Worm (Caenorhabditis elegans) whole organism, L4 larva: ENCODE measurements around the gene R148.8.

Experiments used
- mdl-1 ChIP-seq, 2 experiments: fragments of 150-350 bp in 1 of 2; sonication (generic microtip) in 1 of 2; optimal IDR thresholded peaks; 2 replicates each; lab custom pipeline; 2014 to 2017; ENCODE audit warnings: missing biosample characterization in 2 of 2, missing genetic modification characterization in 2 of 2
- nhr-42 ChIP-seq: fragments of 200-800 bp; sonication (Bioruptor generic); IDR thresholded peaks from 2 replicates; pipeline ENCODE4 v1.3.6; 2022; ENCODE audit warnings: missing genetic modification characterization, missing compliant biosample characterization
- nhr-77 ChIP-seq: fragments of 150-350 bp; optimal IDR thresholded peaks from 2 replicates; lab custom pipeline; 2014; ENCODE audit warnings: missing biosample characterization, missing genetic modification characterization

ce11 chrIII:3160490-3160889, 30.8 kb upstream of the R148.8 start:
- no peak for TF ChIP-seq nhr-77 (tag; lab: Kevin White, UChicago)
- TF ChIP-seq nhr-42 (GFP tag; lab: Robert Waterston, UW), result no peak
- TF ChIP-seq mdl-1 (tag; optimal IDR thresholded peaks at IDR 0.05; lab: Kevin White, UChicago), result no peak
